Fruit fly (Drosophila melanogaster): ENCODE measurements around the gene Alg1.
A peak's percentile ranks its signal among the peaks of the same experiment; 100 is the strongest.
"Not testable (repeated sequence)": the region's sequence is repeated elsewhere in the genome, so short reads cannot be mapped to it uniquely, and the experiment has no call there.

The Alg1 gene

dm6 chr3R:17801264-17801663, 9.7 kb downstream of the Alg1 start, which contains the start of gene CG17803:
CG17803 (minus strand) TSS chr3R:17801512.
- no peak for TF ChIP-seq noc (tag; optimal IDR thresholded peaks at IDR 0.05)

dm6 chr3R:17798211-17798737, 12.7 kb downstream of the Alg1 start, which contains the start of gene CG7379:
CG7379 (minus strand) TSS chr3R:17798304.
- peak; percentile 85 for TF ChIP-seq noc (tag; optimal IDR thresholded peaks at IDR 0.05)

- no peak for TF ChIP-seq noc (tag; optimal IDR thresholded peaks at IDR 0.05)
These were observed 15.3 kb downstream of the Alg1 start for dm6 chr3R:17795561-17796170.

dm6 chr3R:17795075-17795420, 15.9 kb downstream of the Alg1 start, which contains the start of gene pasi1:
pasi1 (plus strand) TSS chr3R:17795075.
- TF ChIP-seq noc (tag; optimal IDR thresholded peaks at IDR 0.05): no peak

dm6 chr3R:17794335-17795074, 16.4 kb downstream of the Alg1 start, which contains the start of gene CG43102:
CG43102 (minus strand) TSS chr3R:17794490.
- peak; percentile 21 for TF ChIP-seq noc (tag; optimal IDR thresholded peaks at IDR 0.05)

dm6 chr3R:17793287-17793686, 17.6 kb downstream of the Alg1 start:
- no peak for TF ChIP-seq noc (tag; optimal IDR thresholded peaks at IDR 0.05)

dm6 chr3R:17789937-17790336, 21.0 kb downstream of the Alg1 start:
- no peak for TF ChIP-seq noc (tag; optimal IDR thresholded peaks at IDR 0.05)

dm6 chr3R:17787780-17788179, 23.2 kb downstream of the Alg1 start:
- TF ChIP-seq noc (tag; optimal IDR thresholded peaks at IDR 0.05): no peak

dm6 chr3R:17784189-17784588, 26.7 kb downstream of the Alg1 start:
- no peak for TF ChIP-seq noc (tag; optimal IDR thresholded peaks at IDR 0.05)

- no peak for TF ChIP-seq noc (tag; optimal IDR thresholded peaks at IDR 0.05)
These were observed 27.8 kb downstream of the Alg1 start for dm6 chr3R:17783144-17783543.

- peak; percentile 73 for TF ChIP-seq noc (tag; optimal IDR thresholded peaks at IDR 0.05)
These were observed 29.6 kb downstream of the Alg1 start for dm6 chr3R:17781371-17781770.

- TF ChIP-seq noc (tag; optimal IDR thresholded peaks at IDR 0.05): no peak
These were observed 34.0 kb downstream of the Alg1 start for dm6 chr3R:17776952-17777407.

- TF ChIP-seq noc (tag; optimal IDR thresholded peaks at IDR 0.05): no peak
These were observed 34.8 kb downstream of the Alg1 start for dm6 chr3R:17776104-17776589.

dm6 chr3R:17774538-17774937, 36.4 kb downstream of the Alg1 start:
- no peak for TF ChIP-seq noc (tag; optimal IDR thresholded peaks at IDR 0.05)

dm6 chr3R:17773893-17774292, 37.0 kb downstream of the Alg1 start:
- TF ChIP-seq noc (tag; optimal IDR thresholded peaks at IDR 0.05): no peak

dm6 chr3R:17763088-17763487, 47.8 kb downstream of the Alg1 start, which contains the start of gene TyrR:
TyrR (minus strand) TSS chr3R:17763188.
- TF ChIP-seq noc (tag; optimal IDR thresholded peaks at IDR 0.05): not testable (repeated sequence)

dm6 chr3R:17762261-17762660, 48.7 kb downstream of the Alg1 start:
- no peak for TF ChIP-seq noc (tag; optimal IDR thresholded peaks at IDR 0.05)
